Worm (Caenorhabditis elegans): ENCODE measurements around the gene fil-2.

ce11 chrV:6250959-6251598 is 27.8 kb upstream of the fil-2 start:
- no peak for TF ChIP-seq nhr-76 (tag; optimal IDR thresholded peaks at IDR 0.05)
- TF ChIP-seq nhr-28 (tag; optimal IDR thresholded peaks at IDR 0.05) = no peak
- no peak for TF ChIP-seq nhr-2 (tag; optimal IDR thresholded peaks at IDR 0.05)
- no peak for TF ChIP-seq lin-13 (tag; optimal IDR thresholded peaks at IDR 0.05)
- no peak for TF ChIP-seq unc-62 (GFP tag; optimal IDR thresholded peaks at IDR 0.05)
- TF ChIP-seq nhr-237 (tag; optimal IDR thresholded peaks at IDR 0.05) = no peak
- TF ChIP-seq nhr-12 (tag; optimal IDR thresholded peaks at IDR 0.05) = no peak
